Worm (Caenorhabditis elegans): Measurements from ENCODE around the gene clec-213.

clec-213 gene

DNA sequence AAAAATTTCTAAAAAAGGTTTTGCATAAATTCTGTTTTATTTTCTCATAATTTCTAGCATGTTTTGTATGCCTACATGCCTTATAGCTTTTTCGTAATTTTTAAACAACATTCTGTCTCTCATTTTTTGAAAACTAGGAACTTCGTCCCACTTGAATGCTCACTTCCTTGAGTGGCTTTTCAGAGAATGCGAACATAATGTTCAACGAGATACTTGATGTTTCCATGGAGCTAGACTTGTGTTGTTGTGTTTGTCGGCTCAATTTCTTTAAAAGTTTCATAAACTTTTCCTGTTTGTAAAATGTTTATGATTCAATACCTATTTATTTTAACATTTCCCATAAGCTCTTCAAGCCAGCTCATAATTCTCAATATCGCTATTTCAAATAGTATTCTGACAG is at the start of gene clec-213:
Gene clec-213 (plus strand): TSS at position 301 of the 400 bp plus-strand sequence.
- TF ChIP-seq elt-1 (tag; optimal IDR thresholded peaks at IDR 0.05; ENCODE audit: borderline replicate concordance, insufficient read depth) (no peak), nhr-237 (tag; optimal IDR thresholded peaks at IDR 0.05) (no peak), unc-39 (tag; optimal IDR thresholded peaks at IDR 0.05) (no peak), nhr-12 (tag; optimal IDR thresholded peaks at IDR 0.05) (no peak), lsy-2 (tag; optimal IDR thresholded peaks at IDR 0.05) (no peak), elt-3 (tag; optimal IDR thresholded peaks at IDR 0.05) (no peak), sem-2 (GFP tag; optimal IDR thresholded peaks at IDR 0.05) (no peak), hlh-1 (tag; optimal IDR thresholded peaks at IDR 0.05) (no peak), snpc-4 (tag; optimal IDR thresholded peaks at IDR 0.05) (no peak), drap-1 (GFP tag; optimal IDR thresholded peaks at IDR 0.05) (no peak), M03D4.4 (tag; optimal IDR thresholded peaks at IDR 0.05) (no peak), lin-13 (tag; optimal IDR thresholded peaks at IDR 0.05) (no peak), blmp-1 (tag; optimal IDR thresholded peaks at IDR 0.05) (no peak), pha-4 (tag; optimal IDR thresholded peaks at IDR 0.05) (no peak), cnd-1 (tag; optimal IDR thresholded peaks at IDR 0.05) (no peak)

ce11 chrV:7555875-7556274 is 49.1 kb upstream of the clec-213 start:
- TF ChIP-seq tbx-8 (GFP tag; optimal IDR thresholded peaks at IDR 0.05) (no peak), bed-3 (GFP tag; optimal IDR thresholded peaks at IDR 0.05) (no peak), lsy-2 (tag; optimal IDR thresholded peaks at IDR 0.05) (no peak), ceh-39 (tag; optimal IDR thresholded peaks at IDR 0.05) (no peak), ces-1 (GFP tag; optimal IDR thresholded peaks at IDR 0.05) (no peak), lin-32 (GFP tag; optimal IDR thresholded peaks at IDR 0.05) (no peak), mab-5 (tag; optimal IDR thresholded peaks at IDR 0.05) (no peak), lin-13 (tag; optimal IDR thresholded peaks at IDR 0.05) (no peak), M03D4.4 (tag; optimal IDR thresholded peaks at IDR 0.05) (no peak), zip-8 (tag; optimal IDR thresholded peaks at IDR 0.05) (no peak), mep-1 (tag; optimal IDR thresholded peaks at IDR 0.05) (no peak), nhr-76 (tag; optimal IDR thresholded peaks at IDR 0.05) (no peak), snpc-4 (tag; optimal IDR thresholded peaks at IDR 0.05) (no peak), unc-39 (tag; optimal IDR thresholded peaks at IDR 0.05) (no peak), ztf-11 (tag; optimal IDR thresholded peaks at IDR 0.05) (no peak), drap-1 (GFP tag; optimal IDR thresholded peaks at IDR 0.05) (no peak), mls-2 (tag; optimal IDR thresholded peaks at IDR 0.05) (no peak), ham-2 (GFP tag; optimal IDR thresholded peaks at IDR 0.05) (no peak)

DNA sequence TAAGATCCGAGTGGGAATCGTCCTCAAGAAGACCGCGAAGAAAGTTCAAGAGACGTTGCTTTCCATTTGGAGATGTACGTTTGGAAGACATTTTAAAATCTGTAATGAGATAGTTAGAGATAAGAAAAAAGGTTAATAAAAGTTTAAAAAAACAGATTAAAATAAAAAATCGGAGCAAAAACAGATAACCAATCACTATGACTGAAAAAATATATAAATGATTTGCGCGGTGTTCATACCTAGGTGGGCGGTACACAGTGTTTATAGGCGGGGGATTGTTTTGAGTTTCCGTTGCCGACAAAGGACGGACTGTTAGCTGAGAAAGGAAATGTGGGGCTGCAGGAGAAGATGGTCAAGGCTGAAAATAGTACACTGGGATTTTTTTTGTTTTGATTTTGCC is 46.3 kb upstream of the clec-213 start, which contains the start of gene ets-7:
Gene ets-7 (minus strand): TSS at position 101 of the 400 bp plus-strand sequence.
- no peak for TF ChIP-seq hlh-1 (tag; optimal IDR thresholded peaks at IDR 0.05)
- TF ChIP-seq pha-4 (tag; optimal IDR thresholded peaks at IDR 0.05) = no peak
- no peak for TF ChIP-seq nhr-237 (tag; optimal IDR thresholded peaks at IDR 0.05)
- TF ChIP-seq sem-2 (GFP tag; optimal IDR thresholded peaks at IDR 0.05) = no peak
- no peak for TF ChIP-seq nhr-2 (tag; optimal IDR thresholded peaks at IDR 0.05)
- no peak for TF ChIP-seq unc-120 (tag; optimal IDR thresholded peaks at IDR 0.05; ENCODE audit: poor library complexity, severe bottlenecking)
- no peak for TF ChIP-seq unc-62 (GFP tag; optimal IDR thresholded peaks at IDR 0.05)
- no peak for TF ChIP-seq bed-3 (GFP tag; optimal IDR thresholded peaks at IDR 0.05)
- no peak for TF ChIP-seq mls-2 (tag; optimal IDR thresholded peaks at IDR 0.05)
- TF ChIP-seq ceh-39 (tag; optimal IDR thresholded peaks at IDR 0.05) = no peak
- no peak for TF ChIP-seq drap-1 (GFP tag; optimal IDR thresholded peaks at IDR 0.05)
- no peak for TF ChIP-seq cnd-1 (tag; optimal IDR thresholded peaks at IDR 0.05)
- no peak for TF ChIP-seq elt-3 (tag; optimal IDR thresholded peaks at IDR 0.05)
- no peak for TF ChIP-seq flh-1 (GFP tag; optimal IDR thresholded peaks at IDR 0.05)

DNA sequence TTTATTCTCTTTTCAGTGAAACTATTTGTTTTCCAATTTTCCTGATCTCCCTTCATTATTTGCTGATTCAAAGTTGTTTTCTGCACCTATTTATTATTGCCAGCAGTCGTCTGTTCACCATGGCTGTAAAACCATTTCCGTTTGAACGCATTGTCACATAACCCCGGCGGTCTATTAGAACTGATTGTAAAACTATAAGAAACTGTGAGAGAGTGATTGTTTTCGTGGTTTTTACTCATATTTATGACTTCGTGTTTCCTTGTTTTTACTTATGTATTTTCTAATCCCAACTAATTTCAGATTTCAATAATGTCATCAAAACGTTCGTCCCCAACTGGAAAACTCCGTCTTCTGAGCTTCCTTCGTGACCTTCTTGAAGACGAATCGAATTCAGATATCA is 42.0 kb upstream of the clec-213 start, which contains the start of gene F19F10.1:
Gene F19F10.1 (plus strand): TSS at position 301 of the 400 bp plus-strand sequence.
- TF ChIP-seq unc-39 (tag; optimal IDR thresholded peaks at IDR 0.05) (no peak), mls-2 (tag; optimal IDR thresholded peaks at IDR 0.05) (no peak), ceh-43 (GFP tag; optimal IDR thresholded peaks at IDR 0.05) (no peak), ceh-39 (tag; optimal IDR thresholded peaks at IDR 0.05) (no peak)

DNA sequence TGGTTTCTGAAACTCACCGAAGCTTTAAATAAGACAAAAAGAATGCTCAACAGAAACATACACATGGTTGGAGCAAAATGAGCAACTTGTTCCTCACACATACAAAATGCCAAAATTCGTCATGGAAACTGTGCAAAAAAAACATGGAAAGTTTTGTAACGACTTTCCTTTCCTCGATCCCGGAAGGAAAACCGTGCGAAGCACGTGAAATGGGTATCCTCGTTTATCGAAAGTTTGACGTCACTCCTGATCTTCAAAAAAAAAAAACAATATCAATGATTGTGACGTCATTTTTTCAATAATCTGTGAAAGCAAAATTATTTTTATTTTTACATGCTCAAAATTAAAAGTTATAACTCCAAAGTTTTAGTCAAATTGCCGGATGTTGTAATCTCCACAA is 34.7 kb upstream of the clec-213 start, which contains the start of gene clec-212:
Gene clec-212 (minus strand): TSS at position 101 of the 400 bp plus-strand sequence.
- TF ChIP-seq mls-2 (tag; optimal IDR thresholded peaks at IDR 0.05) = no peak
- TF ChIP-seq lin-32 (GFP tag; optimal IDR thresholded peaks at IDR 0.05) = no peak
- no peak for TF ChIP-seq unc-62 (GFP tag; optimal IDR thresholded peaks at IDR 0.05)
- TF ChIP-seq tbx-8 (GFP tag; optimal IDR thresholded peaks at IDR 0.05) = no peak
- no peak for TF ChIP-seq lsy-2 (tag; optimal IDR thresholded peaks at IDR 0.05)
- no peak for TF ChIP-seq snpc-4 (tag; optimal IDR thresholded peaks at IDR 0.05)
- TF ChIP-seq ces-1 (GFP tag; optimal IDR thresholded peaks at IDR 0.05) = no peak
- TF ChIP-seq zip-8 (tag; optimal IDR thresholded peaks at IDR 0.05) = peak; percentile 54
